Worm (Caenorhabditis elegans): ENCODE measurements around the gene F27E5.9.

- TF ChIP-seq unc-62 (GFP tag; optimal IDR thresholded peaks at IDR 0.05) (no peak), elt-1 (tag; optimal IDR thresholded peaks at IDR 0.05; ENCODE audit: borderline replicate concordance, insufficient read depth) (no peak), mab-5 (tag; optimal IDR thresholded peaks at IDR 0.05) (no peak), elt-3 (tag; optimal IDR thresholded peaks at IDR 0.05) (no peak), nhr-28 (tag; optimal IDR thresholded peaks at IDR 0.05) (no peak), nhr-237 (tag; optimal IDR thresholded peaks at IDR 0.05) (no peak), blmp-1 (tag; optimal IDR thresholded peaks at IDR 0.05) (no peak), ham-2 (GFP tag; optimal IDR thresholded peaks at IDR 0.05) (no peak), mep-1 (tag; optimal IDR thresholded peaks at IDR 0.05) (no peak), ceh-39 (tag; optimal IDR thresholded peaks at IDR 0.05) (no peak), bed-3 (GFP tag; optimal IDR thresholded peaks at IDR 0.05) (no peak), nhr-2 (tag; optimal IDR thresholded peaks at IDR 0.05) (no peak)
Observed at ce11 chrII:10134285-10134995, at the start of gene F27E5.9.
